Fruit fly (Drosophila melanogaster) whole organism, embryonic: ENCODE results near the gene DPCoAC.

ENCODE experiments used
- Asciz ChIP-seq: fragments of 200-800 bp; sonication (Bioruptor generic); optimal IDR thresholded peaks from 2 replicates; lab custom pipeline; 2017; ENCODE audit warnings: missing biosample characterization, mild to moderate bottlenecking, missing genetic modification characterization, missing genetic modification reagents
- CG1024 ChIP-seq: fragments of 200-800 bp; sonication (Bioruptor generic); IDR thresholded peaks from 2 replicates; pipeline ENCODE4 v1.3.6; 2022; ENCODE audit warnings: missing biosample characterization, missing genetic modification characterization
- CG15011 ChIP-seq: fragments of 200-800 bp; sonication (Bioruptor generic); optimal IDR thresholded peaks from 3 replicates; lab custom pipeline; 2018; ENCODE audit warnings: missing biosample characterization, mild to moderate bottlenecking, missing genetic modification characterization
- CG15073 ChIP-seq: fragments of 200-800 bp; sonication (Bioruptor generic); optimal IDR thresholded peaks from 2 replicates; lab custom pipeline; 2016; ENCODE audit warnings: missing biosample characterization, missing genetic modification characterization
- CG1647 ChIP-seq: fragments of 200-800 bp; sonication (Bioruptor generic); optimal IDR thresholded peaks from 3 replicates; lab custom pipeline; 2016; ENCODE audit warnings: missing biosample characterization, missing genetic modification characterization
- CG16863 ChIP-seq: fragments of 200-800 bp; sonication (Bioruptor generic); optimal IDR thresholded peaks from 3 replicates; lab custom pipeline; 2016; ENCODE audit warnings: missing biosample characterization, missing genetic modification characterization
- CG17385 ChIP-seq: fragments of 200-800 bp; sonication (Bioruptor generic); optimal IDR thresholded peaks from 3 replicates; lab custom pipeline; 2018; ENCODE audit warnings: missing biosample characterization, mild to moderate bottlenecking, missing genetic modification characterization
- CG18476 ChIP-seq: fragments of 200-800 bp; sonication (Bioruptor generic); optimal IDR thresholded peaks from 2 replicates; lab custom pipeline; 2016; ENCODE audit warnings: missing biosample characterization, mild to moderate bottlenecking, missing genetic modification characterization
- CG31224 ChIP-seq: fragments of 200-800 bp; sonication (Bioruptor generic); IDR thresholded peaks from 2 replicates; pipeline ENCODE4 v1.3.6; 2022; ENCODE audit warnings: missing biosample characterization, missing genetic modification characterization
- CG33557 ChIP-seq: fragments of 200-800 bp; sonication (Bioruptor generic); optimal IDR thresholded peaks from 2 replicates; lab custom pipeline; 2019; ENCODE audit warnings: missing biosample characterization, mild to moderate bottlenecking, missing genetic modification characterization, moderate library complexity
- CG4328 ChIP-seq: fragments of 200-800 bp; sonication (Bioruptor generic); optimal IDR thresholded peaks from 3 replicates; lab custom pipeline; 2017; ENCODE audit warnings: missing biosample characterization, missing genetic modification reagents, missing genetic modification characterization
- CG8290 ChIP-seq, 3 experiments: fragments of 200-800 bp; sonication (Bioruptor generic); optimal IDR thresholded peaks; 2 replicates each; lab custom pipeline; 2016 to 2019; ENCODE audit warnings: missing biosample characterization in 3 of 3, missing genetic modification characterization in 3 of 3, mild to moderate bottlenecking in 2 of 3, moderate library complexity in 1 of 3
- CG8765 ChIP-seq: fragments of 200-800 bp; sonication (Bioruptor generic); IDR thresholded peaks from 2 replicates; pipeline ENCODE4 v1.3.6; 2022; ENCODE audit warnings: missing biosample characterization, missing genetic modification characterization
- CG9609 ChIP-seq: fragments of 200-800 bp; sonication (Bioruptor generic); optimal IDR thresholded peaks from 3 replicates; lab custom pipeline; 2016; ENCODE audit warnings: missing biosample characterization, missing genetic modification characterization
- CoRest ChIP-seq: fragments of 200-800 bp; sonication (Bioruptor generic); optimal IDR thresholded peaks from 3 replicates; lab custom pipeline; 2018; ENCODE audit warnings: missing biosample characterization, mild to moderate bottlenecking, missing genetic modification characterization, moderate library complexity
- CrebB ChIP-seq: fragments of 200-800 bp; sonication (Bioruptor generic); optimal IDR thresholded peaks from 3 replicates; lab custom pipeline; 2018; ENCODE audit warnings: missing biosample characterization, mild to moderate bottlenecking, missing genetic modification characterization
- Dll ChIP-seq: fragments of 200-800 bp; sonication (Bioruptor generic); IDR thresholded peaks from 4 replicates; pipeline ENCODE4 v1.3.6; 2022; ENCODE audit warnings: missing biosample characterization, missing genetic modification characterization; ENCODE audit not compliant: partially characterized antibody
- Elba2 ChIP-seq: fragments of 200-800 bp; sonication (Bioruptor generic); optimal IDR thresholded peaks from 3 replicates; lab custom pipeline; 2016; ENCODE audit warnings: missing biosample characterization, missing genetic modification characterization
- Gsc ChIP-seq: fragments of 200-800 bp; sonication (Bioruptor generic); IDR thresholded peaks from 2 replicates; pipeline ENCODE4 v1.3.6; 2022; ENCODE audit warnings: missing biosample characterization, missing genetic modification characterization
- H2.0 ChIP-seq: fragments of 200-800 bp; sonication (Bioruptor generic); IDR thresholded peaks from 2 replicates; pipeline ENCODE4 v1.3.6; 2022; ENCODE audit warnings: missing biosample characterization, missing genetic modification characterization
- HLH54F ChIP-seq: fragments of 200-800 bp; sonication (Bioruptor generic); optimal IDR thresholded peaks from 3 replicates; lab custom pipeline; 2016; ENCODE audit warnings: missing biosample characterization, missing genetic modification characterization
- Hey ChIP-seq: fragments of 200-800 bp; sonication (Bioruptor generic); optimal IDR thresholded peaks from 3 replicates; lab custom pipeline; 2018; ENCODE audit warnings: missing biosample characterization, mild to moderate bottlenecking, missing genetic modification characterization
- Hr78 ChIP-seq, 2 experiments: fragments of 200-800 bp in 1 of 2; fragments of >200 bp in 1 of 2; sonication (Bioruptor generic) in 1 of 2; optimal IDR thresholded peaks; 2 replicates each; lab custom pipeline; 2017 to 2019; ENCODE audit warnings: missing biosample characterization in 2 of 2, missing genetic modification characterization in 2 of 2, mild to moderate bottlenecking in 1 of 2, moderate library complexity in 1 of 2
- Lhr ChIP-seq: fragments of 200-800 bp; sonication (Bioruptor generic); optimal IDR thresholded peaks from 3 replicates; lab custom pipeline; 2017; ENCODE audit warnings: mild to moderate bottlenecking, missing biosample characterization, missing genetic modification reagents, missing genetic modification characterization
- Mad ChIP-seq: fragments of 200-800 bp; sonication (Bioruptor generic); optimal IDR thresholded peaks from 2 replicates; lab custom pipeline; 2016; ENCODE audit warnings: missing biosample characterization, missing genetic modification characterization
- Nf-YC ChIP-seq: fragments of 200-800 bp; optimal IDR thresholded peaks from 3 replicates; lab custom pipeline; 2019; ENCODE audit warnings: missing biosample characterization, mild to moderate bottlenecking, missing genetic modification characterization, moderate library complexity
- Opbp ChIP-seq: fragments of 200-800 bp; sonication (Bioruptor generic); IDR thresholded peaks from 3 replicates; pipeline ENCODE4 v1.3.6; 2022; ENCODE audit warnings: missing biosample characterization, missing genetic modification characterization; ENCODE audit not compliant: partially characterized antibody
- Optix ChIP-seq: fragments of 200-800 bp; sonication (Bioruptor generic); IDR thresholded peaks from 3 replicates; pipeline ENCODE4 v1.3.6; 2022; ENCODE audit warnings: missing biosample characterization, missing genetic modification characterization
- Ptx1 ChIP-seq: fragments of 200-800 bp; sonication (Bioruptor generic); IDR thresholded peaks from 2 replicates; pipeline ENCODE4 v1.3.6; 2022; ENCODE audit warnings: missing biosample characterization, missing genetic modification characterization
- Sox100B ChIP-seq: fragments of 200-800 bp; sonication (Bioruptor generic); optimal IDR thresholded peaks from 3 replicates; lab custom pipeline; 2018; ENCODE audit warnings: missing biosample characterization, mild to moderate bottlenecking, missing genetic modification characterization
- dati ChIP-seq: fragments of 200-800 bp; sonication (Bioruptor generic); IDR thresholded peaks from 2 replicates; pipeline ENCODE4 v1.3.6; 2022; ENCODE audit warnings: missing biosample characterization, missing genetic modification characterization
- en ChIP-seq: fragments of 200-800 bp; sonication (Bioruptor generic); optimal IDR thresholded peaks from 2 replicates; lab custom pipeline; 2016; ENCODE audit warnings: missing biosample characterization, missing genetic modification characterization
- gt ChIP-seq: fragments of 200-800 bp; sonication (Bioruptor generic); IDR thresholded peaks from 2 replicates; pipeline ENCODE4 v1.3.6; 2022; ENCODE audit warnings: missing biosample characterization, missing genetic modification characterization
- hb ChIP-seq: fragments of 200-800 bp; sonication (Bioruptor generic); IDR thresholded peaks from 3 replicates; pipeline ENCODE4 v1.3.6; 2022; ENCODE audit warnings: missing biosample characterization, missing genetic modification characterization; ENCODE audit not compliant: partially characterized antibody
- hbn ChIP-seq: fragments of 200-800 bp; sonication (Bioruptor generic); IDR thresholded peaks from 2 replicates; pipeline ENCODE4 v1.3.6; 2022; ENCODE audit warnings: missing biosample characterization, missing genetic modification characterization; ENCODE audit not compliant: partially characterized antibody
- kay ChIP-seq: fragments of 200-800 bp; sonication (Bioruptor generic); optimal IDR thresholded peaks from 2 replicates; lab custom pipeline; 2016; ENCODE audit warnings: missing biosample characterization, missing genetic modification characterization
- lilli ChIP-seq: fragments of 200-800 bp; sonication (Bioruptor generic); optimal IDR thresholded peaks from 3 replicates; lab custom pipeline; 2016; ENCODE audit warnings: missing biosample characterization, missing genetic modification characterization
- peb ChIP-seq: fragments of 200-800 bp; sonication (Bioruptor generic); IDR thresholded peaks from 2 replicates; pipeline ENCODE4 v1.3.6; 2022; ENCODE audit warnings: missing biosample characterization, missing genetic modification characterization
- pita ChIP-seq: fragments of 200-800 bp; sonication (Bioruptor generic); optimal IDR thresholded peaks from 2 replicates; lab custom pipeline; 2017; ENCODE audit warnings: missing biosample characterization, mild to moderate bottlenecking, missing genetic modification characterization
- sima ChIP-seq: fragments of 200-800 bp; sonication (Bioruptor generic); optimal IDR thresholded peaks from 2 replicates; lab custom pipeline; 2016; ENCODE audit warnings: missing biosample characterization, missing genetic modification characterization
- slou ChIP-seq: fragments of 200-800 bp; sonication (Bioruptor generic); optimal IDR thresholded peaks from 3 replicates; lab custom pipeline; 2016; ENCODE audit warnings: missing biosample characterization, missing genetic modification characterization
- so ChIP-seq: fragments of 200-800 bp; sonication (Bioruptor generic); IDR thresholded peaks from 3 replicates; pipeline ENCODE4 v1.3.6; 2022; ENCODE audit warnings: missing biosample characterization, missing genetic modification characterization
- sqz ChIP-seq: fragments of 200-800 bp; sonication (Bioruptor generic); optimal IDR thresholded peaks from 3 replicates; lab custom pipeline; 2018; ENCODE audit warnings: missing biosample characterization, mild to moderate bottlenecking, missing genetic modification characterization
- tin ChIP-seq: fragments of 200-800 bp; sonication (Bioruptor generic); optimal IDR thresholded peaks from 3 replicates; lab custom pipeline; 2016; ENCODE audit warnings: missing biosample characterization, missing genetic modification characterization
- toy ChIP-seq: fragments of 200-800 bp; sonication (Bioruptor generic); IDR thresholded peaks from 2 replicates; pipeline ENCODE4 v1.3.6; 2022; ENCODE audit warnings: missing biosample characterization, missing genetic modification characterization
- vfl ChIP-seq: fragments of 200-800 bp; sonication (Bioruptor generic); optimal IDR thresholded peaks from 2 replicates; lab custom pipeline; 2016; ENCODE audit warnings: missing biosample characterization, missing genetic modification characterization
- zen2 ChIP-seq: fragments of 200-800 bp; sonication (Bioruptor generic); IDR thresholded peaks from 3 replicates; pipeline ENCODE4 v1.3.6; 2022; ENCODE audit warnings: missing biosample characterization, missing genetic modification characterization; ENCODE audit not compliant: partially characterized antibody
- zfh2 ChIP-seq: fragments of 200-800 bp; sonication (Bioruptor generic); optimal IDR thresholded peaks from 2 replicates; lab custom pipeline; 2016; ENCODE audit warnings: missing biosample characterization, missing genetic modification characterization

Gene DPCoAC

DNA sequence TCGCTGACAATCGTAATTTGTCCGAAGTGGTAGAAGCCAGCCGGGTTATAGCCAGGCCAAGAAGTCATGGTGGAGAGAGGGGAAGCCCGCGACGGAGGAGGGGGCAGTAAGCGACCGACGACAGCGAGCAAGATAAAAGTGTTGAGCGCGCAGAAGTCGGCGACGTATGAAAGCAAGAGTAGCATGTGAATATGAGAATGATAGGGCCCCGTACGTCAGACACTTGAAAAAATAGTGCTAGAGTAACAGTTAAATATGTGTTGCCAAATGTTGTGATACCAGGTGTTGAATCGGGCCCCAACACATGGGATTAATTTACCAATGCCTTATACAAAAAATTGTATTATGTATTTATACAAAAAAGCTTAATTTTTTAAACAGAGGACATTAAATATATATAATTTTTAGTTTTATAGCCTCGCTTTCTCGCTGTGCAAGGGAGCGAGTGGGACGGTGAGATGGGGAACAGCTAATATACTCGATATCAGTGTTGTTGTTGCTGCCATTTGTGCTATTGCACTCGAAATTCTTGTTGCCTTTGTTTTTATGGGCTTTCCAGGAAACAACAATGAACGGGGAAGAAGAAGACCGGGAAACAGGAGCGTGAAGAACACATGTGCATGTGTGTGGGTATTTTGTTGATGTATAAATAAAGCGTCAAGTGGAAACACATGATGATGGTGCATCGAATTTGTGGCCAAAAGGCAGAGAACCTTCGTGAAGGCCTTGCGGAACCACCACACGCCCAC, 7.4 kb downstream of the DPCoAC start (continued):
- TF ChIP-seq dati (GFP tag; lab: Robert Waterston, UW) (peak; percentile 62; the same call in 1 of the 2 replicates), sqz (peak; percentile 69), CG15073 (no peak), so (GFP tag; lab: Robert Waterston, UW) (peak; percentile 75), lilli (GFP tag; lab: Kevin White, UChicago) (peak; percentile 81), Opbp (GFP tag; lab: Robert Waterston, UW) (no peak), CG16863 (GFP tag; lab: Kevin White, UChicago) (peak; percentile 54), CG17385 (GFP tag; lab: Kevin White, UChicago) (peak; percentile 69), CG1647 (GFP tag; lab: Kevin White, UChicago) (peak; percentile 1), Optix (GFP tag; lab: Robert Waterston, UW) (peak; percentile 78), CG8290 (GFP tag; optimal IDR thresholded peaks at IDR 0.05; lab: Kevin White, UChicago) (peak; percentile 80), CG8290 (tag; optimal IDR thresholded peaks at IDR 0.05; lab: Kevin White, UChicago) (peak; percentile 11 to 44), Nf-YC (tag; lab: Kevin White, UChicago) (peak; percentile 65), CrebB (tag; lab: Kevin White, UChicago) (peak; percentile 48), CG8765 (GFP tag; lab: Robert Waterston, UW) (no peak; the same call in 1 of the 2 replicates), Asciz (GFP tag; lab: Kevin White, UChicago) (peak; percentile 75), HLH54F (GFP tag; lab: Kevin White, UChicago) (peak; percentile 43), tin (GFP tag; lab: Kevin White, UChicago) (peak; percentile 85), hb (GFP tag; lab: Robert Waterston, UW) (no peak), kay (GFP tag; lab: Kevin White, UChicago) (peak; percentile 62), CG33557 (peak; percentile 76), sima (GFP tag; lab: Kevin White, UChicago) (no peak), Hr78 (GFP tag; optimal IDR thresholded peaks at IDR 0.05; lab: Kevin White, UChicago) (peak in 1 of 2 experiments; percentile 58), Hey (tag; lab: Kevin White, UChicago) (peak; percentile 96), CG9609 (peak; percentile 36), CoRest (tag; lab: Kevin White, UChicago) (peak; percentile 90), slou (peak; percentile 20), Ptx1 (GFP tag; lab: Robert Waterston, UW) (peak; percentile 91), zen2 (GFP tag; lab: Robert Waterston, UW) (no peak), CG18476 (GFP tag; lab: Kevin White, UChicago) (peak; percentile 61), Mad (GFP tag; lab: Kevin White, UChicago) (peak; percentile 46), gt (GFP tag; lab: Robert Waterston, UW) (peak; percentile 40; the same call in 1 of the 2 replicates), CG15011 (peak; percentile 62), en (GFP tag; lab: Kevin White, UChicago) (no peak), peb (GFP tag; lab: Robert Waterston, UW) (peak; percentile 73), Lhr (GFP tag; lab: Kevin White, UChicago) (peak; percentile 65), CG1024 (GFP tag; lab: Robert Waterston, UW) (0 out of 2 replicates have a peak, but pooled peaks have one; percentile 46), vfl (GFP tag; lab: Kevin White, UChicago) (peak; percentile 21), zfh2 (GFP tag; lab: Kevin White, UChicago) (peak; percentile 14), H2.0 (GFP tag; lab: Robert Waterston, UW) (peak; percentile 72; the same call in 1 of the 2 replicates), Elba2 (GFP tag; lab: Kevin White, UChicago) (no peak), CG31224 (GFP tag; lab: Robert Waterston, UW) (peak; percentile 67; the same call in 1 of the 2 replicates), toy (peak; percentile 69; the same call in 1 of the 2 replicates), Gsc (GFP tag; lab: Robert Waterston, UW) (no peak), Dll (GFP tag; lab: Robert Waterston, UW) (no peak), hbn (GFP tag; lab: Robert Waterston, UW) (no peak), Sox100B (GFP tag; lab: Kevin White, UChicago) (peak; percentile 82), pita (GFP tag; lab: Kevin White, UChicago) (no peak), CG4328 (peak; percentile 73)
